Fruit fly (Drosophila melanogaster) whole organism, wandering third instar larva: ENCODE data around the gene CG9626.

Experiments
- Abd-B ChIP-seq: fragments of >200 bp; optimal IDR thresholded peaks from 2 replicates; lab custom pipeline; 2017; ENCODE audit warnings: missing biosample characterization, missing genetic modification characterization
- Dfd ChIP-seq: fragments of >200 bp; optimal IDR thresholded peaks from 2 replicates; lab custom pipeline; 2017; ENCODE audit warnings: missing biosample characterization, missing genetic modification characterization
- Dif ChIP-seq: fragments of 200-275, 200-300 bp; sonication (Bioruptor generic); optimal IDR thresholded peaks from 2 replicates; lab custom pipeline; 2018; ENCODE audit warnings: missing biosample characterization, missing genetic modification characterization; ENCODE audit not compliant: partially characterized antibody
- Mio ChIP-seq: sonication (Bioruptor generic); optimal IDR thresholded peaks from 2 replicates; lab custom pipeline; 2016; ENCODE audit warnings: missing biosample characterization, missing genetic modification characterization
- N ChIP-seq: fragments of >200 bp; optimal IDR thresholded peaks from 2 replicates; lab custom pipeline; 2018; ENCODE audit warnings: missing biosample characterization, missing external identifiers, missing genetic modification characterization
- OdsH ChIP-seq: fragments of 200-800 bp; sonication (Bioruptor generic); optimal IDR thresholded peaks from 2 replicates; lab custom pipeline; 2016; ENCODE audit warnings: missing biosample characterization, mild to moderate bottlenecking, missing genetic modification characterization
- br ChIP-seq: fragments of 200-800 bp; sonication (Bioruptor generic); optimal IDR thresholded peaks from 2 replicates; lab custom pipeline; 2016; ENCODE audit warnings: missing biosample characterization, missing genetic modification characterization
- h ChIP-seq: fragments of 200-800 bp; sonication (Bioruptor generic); optimal IDR thresholded peaks from 3 replicates; lab custom pipeline; 2016; ENCODE audit warnings: missing biosample characterization, mild to moderate bottlenecking, missing genetic modification characterization
- lola ChIP-seq: fragments of >200 bp; optimal IDR thresholded peaks from 2 replicates; lab custom pipeline; 2017; ENCODE audit warnings: missing biosample characterization, missing genetic modification characterization
- psq ChIP-seq: fragments of 200-800 bp; sonication (Bioruptor generic); optimal IDR thresholded peaks from 3 replicates; lab custom pipeline; 2017; ENCODE audit warnings: missing biosample characterization, mild to moderate bottlenecking, missing genetic modification characterization, moderate library complexity
- sage ChIP-seq: fragments of 200-800 bp; sonication (Bioruptor generic); optimal IDR thresholded peaks from 2 replicates; lab custom pipeline; 2016; ENCODE audit warnings: missing biosample characterization, mild to moderate bottlenecking, missing genetic modification characterization

- TF ChIP-seq sage (GFP tag; lab: Kevin White, UChicago) (no peak), OdsH (no peak), Dfd (GFP tag; lab: Kevin White, UChicago) (no peak), Dif (GFP tag; lab: Kevin White, UChicago) (no peak), Abd-B (GFP tag; lab: Kevin White, UChicago) (no peak), N (GFP tag; lab: Kevin White, UChicago) (no peak), br (GFP tag; lab: Kevin White, UChicago) (no peak), Mio (GFP tag; lab: Kevin White, UChicago) (no peak), lola (GFP tag; lab: Kevin White, UChicago) (no peak), h (GFP tag; lab: Kevin White, UChicago) (no peak), psq (GFP tag; lab: Kevin White, UChicago) (no peak)
Observed at dm6 chr3R:8256040-8256439, 44.7 kb downstream of the CG9626 start.
